Worm (Caenorhabditis elegans) whole organism, L4 larva: ENCODE measurements around the gene H01G02.3.

Experiments used
- D1046.2 ChIP-seq: fragments of 200-800 bp; sonication (Bioruptor generic); IDR thresholded peaks from 2 replicates; pipeline ENCODE4 v1.3.6; 2022; ENCODE audit warnings: missing genetic modification characterization, missing compliant biosample characterization
- F26F4.8 ChIP-seq: fragments of 200-800 bp; sonication (Bioruptor generic); conservative IDR thresholded peaks from 2 replicates; pipeline ENCODE4 v1.3.6; 2022; ENCODE audit warnings: missing genetic modification characterization, missing compliant biosample characterization
- F44E2.7 ChIP-seq: fragments of 200-800 bp; sonication (Bioruptor generic); IDR thresholded peaks from 2 replicates; pipeline ENCODE4 v2.1.2; 2022; ENCODE audit warnings: missing genetic modification characterization, missing compliant biosample characterization
- F49E8.2 ChIP-seq: sonication (generic microtip); optimal IDR thresholded peaks from 2 replicates; lab custom pipeline; 2016; ENCODE audit warnings: missing compliant biosample characterization, mild to moderate bottlenecking, missing genetic modification characterization, borderline replicate concordance
- T26A8.4 ChIP-seq: fragments of 200-800 bp; sonication (Bioruptor generic); IDR thresholded peaks from 2 replicates; pipeline ENCODE4 v1.3.6; 2022; ENCODE audit warnings: missing genetic modification characterization, missing compliant biosample characterization
- Y75B8A.6 ChIP-seq: fragments of 200-800 bp; sonication (Bioruptor generic); IDR thresholded peaks from 2 replicates; pipeline ENCODE4 v1.3.6; 2022; ENCODE audit warnings: missing genetic modification reagents, missing genetic modification characterization, missing compliant biosample characterization
- aha-1 ChIP-seq: fragments of 150-350 bp; peaks from one replicate; lab custom pipeline; 2014; ENCODE audit warnings: missing biosample characterization, missing genetic modification characterization
- attf-4 ChIP-seq: sonication (generic microtip); optimal IDR thresholded peaks from 3 replicates; lab custom pipeline; 2017; ENCODE audit warnings: missing biosample characterization, missing genetic modification characterization
- ceh-32 ChIP-seq: sonication (generic microtip); optimal IDR thresholded peaks from 2 replicates; lab custom pipeline; 2016; ENCODE audit warnings: mild to moderate bottlenecking, missing genetic modification characterization, missing compliant biosample characterization; ENCODE audit not compliant: poor library complexity
- ceh-82 ChIP-seq: sonication (generic microtip); optimal IDR thresholded peaks from 2 replicates; lab custom pipeline; 2017; ENCODE audit warnings: missing biosample characterization, missing genetic modification characterization
- ces-1 ChIP-seq: fragments of 150-350 bp; sonication (generic microtip); optimal IDR thresholded peaks from 4 replicates; lab custom pipeline; 2014; ENCODE audit warnings: missing biosample characterization, missing genetic modification reagents, missing genetic modification characterization
- cey-2 ChIP-seq: sonication (generic microtip); optimal IDR thresholded peaks from 3 replicates; lab custom pipeline; 2017; ENCODE audit warnings: missing genetic modification characterization, mild to moderate bottlenecking, missing compliant biosample characterization, antibody characterized with exemption, borderline replicate concordance; ENCODE audit not compliant: insufficient read depth
- daf-12 ChIP-seq: fragments of 150-350 bp; optimal IDR thresholded peaks from 2 replicates; lab custom pipeline; 2014; ENCODE audit warnings: missing biosample characterization, missing genetic modification reagents, missing genetic modification characterization
- daf-16 ChIP-seq, 3 experiments: sonication (generic microtip); optimal IDR thresholded peaks; 2 replicates each; lab custom pipeline; 2016 to 2017; ENCODE audit warnings: missing genetic modification characterization in 3 of 3, missing genetic modification reagents in 3 of 3, mild to moderate bottlenecking in 2 of 3, missing compliant biosample characterization in 2 of 3, missing biosample characterization in 1 of 3, moderate library complexity in 1 of 3
- dmd-9 ChIP-seq: fragments of 200-800 bp; sonication (Bioruptor generic); IDR thresholded peaks from 2 replicates; pipeline ENCODE4 v1.3.6; 2022; ENCODE audit warnings: missing genetic modification reagents, missing genetic modification characterization, missing compliant biosample characterization
- dpl-1 ChIP-seq: fragments of 150-350 bp; optimal IDR thresholded peaks from 2 replicates; lab custom pipeline; 2014; ENCODE audit warnings: missing biosample characterization, missing genetic modification reagents, missing genetic modification characterization
- fkh-10 ChIP-seq: fragments of 150-350 bp; optimal IDR thresholded peaks from 2 replicates; lab custom pipeline; 2014; ENCODE audit warnings: missing biosample characterization, missing genetic modification reagents, missing genetic modification characterization
- fos-1 ChIP-seq: fragments of 150-350 bp; optimal IDR thresholded peaks from 2 replicates; lab custom pipeline; 2014; ENCODE audit warnings: missing biosample characterization, missing genetic modification characterization
- hlh-30 ChIP-seq: sonication (generic microtip); optimal IDR thresholded peaks from 2 replicates; lab custom pipeline; 2017; ENCODE audit warnings: antibody characterized with exemption, mild to moderate bottlenecking, missing genetic modification characterization, missing compliant biosample characterization; ENCODE audit not compliant: insufficient read depth
- hmg-1.1 ChIP-seq: fragments of 200-800 bp; sonication (Bioruptor generic); IDR thresholded peaks from 2 replicates; pipeline ENCODE4 v1.3.6; 2022; ENCODE audit warnings: missing genetic modification reagents, missing genetic modification characterization, missing compliant biosample characterization
- lim-7 ChIP-seq: fragments of 200-800 bp; sonication (Bioruptor generic); IDR thresholded peaks from 2 replicates; pipeline ENCODE4 v1.3.6; 2022; ENCODE audit warnings: missing genetic modification characterization, missing compliant biosample characterization
- lin-1 ChIP-seq: fragments of 200-800 bp; sonication (Bioruptor generic); IDR thresholded peaks from 2 replicates; pipeline ENCODE4 v1.3.6; 2022; ENCODE audit warnings: missing genetic modification reagents, missing genetic modification characterization, missing compliant biosample characterization
- lin-13 ChIP-seq: fragments of 150-350 bp; optimal IDR thresholded peaks from 2 replicates; lab custom pipeline; 2014; ENCODE audit warnings: missing biosample characterization, missing genetic modification reagents, missing genetic modification characterization
- lin-39 ChIP-seq: fragments of 150-350 bp; optimal IDR thresholded peaks from 2 replicates; lab custom pipeline; 2014; ENCODE audit warnings: missing biosample characterization, missing genetic modification reagents, missing genetic modification characterization
- lsy-2 ChIP-seq, 2 experiments: fragments of 150-350 bp in 1 of 2; sonication (generic microtip) in 1 of 2; optimal IDR thresholded peaks; 2 replicates each; lab custom pipeline; 2014 to 2017; ENCODE audit warnings: missing biosample characterization in 2 of 2, missing genetic modification characterization in 2 of 2
- mes-2 ChIP-seq: sonication (generic microtip); optimal IDR thresholded peaks from 2 replicates; lab custom pipeline; 2016; ENCODE audit warnings: missing genotype, mild to moderate bottlenecking, missing genetic modification characterization, missing compliant biosample characterization; ENCODE audit not compliant: poor library complexity, severe bottlenecking
- nhr-11 ChIP-seq: fragments of 150-350 bp; optimal IDR thresholded peaks from 2 replicates; lab custom pipeline; 2014; ENCODE audit warnings: missing biosample characterization, missing genetic modification characterization
- nhr-237 ChIP-seq: sonication (generic microtip); optimal IDR thresholded peaks from 2 replicates; lab custom pipeline; 2017; ENCODE audit warnings: missing biosample characterization, missing genetic modification characterization
- nhr-42 ChIP-seq: fragments of 200-800 bp; sonication (Bioruptor generic); IDR thresholded peaks from 2 replicates; pipeline ENCODE4 v1.3.6; 2022; ENCODE audit warnings: missing genetic modification characterization, missing compliant biosample characterization
- nhr-6 ChIP-seq: fragments of 150-350 bp; optimal IDR thresholded peaks from 2 replicates; lab custom pipeline; 2014; ENCODE audit warnings: missing biosample characterization, missing genetic modification characterization
- pha-4 ChIP-seq, 2 experiments: fragments of 150-350 bp in 1 of 2; fragments of 200-800 bp in 1 of 2; sonication (Bioruptor generic) in 1 of 2; IDR thresholded peaks in 1 of 2; optimal IDR thresholded peaks in 1 of 2; 2 replicates each; pipeline versions ENCODE4 v1.3.6 to Lab custom; 2014 to 2022; ENCODE audit warnings: missing genetic modification characterization in 2 of 2, missing genetic modification reagents in 2 of 2, missing biosample characterization in 1 of 2, missing compliant biosample characterization in 1 of 2
- pqm-1 ChIP-seq: sonication (generic microtip); optimal IDR thresholded peaks from 2 replicates; lab custom pipeline; 2017; ENCODE audit warnings: missing biosample characterization, missing genetic modification characterization
- set-16 ChIP-seq: fragments of 200-800 bp; sonication (Bioruptor generic); IDR thresholded peaks from 2 replicates; pipeline ENCODE4 v1.3.6; 2022; ENCODE audit warnings: missing genetic modification reagents, missing genetic modification characterization, missing compliant biosample characterization
- snpc-1.2 ChIP-seq: fragments of 200-800 bp; sonication (Bioruptor generic); IDR thresholded peaks from 2 replicates; pipeline ENCODE4 v1.3.6; 2022; ENCODE audit warnings: missing genetic modification reagents, missing genetic modification characterization, missing compliant biosample characterization
- snpc-4 ChIP-seq: fragments of 150-350 bp; optimal IDR thresholded peaks from 2 replicates; lab custom pipeline; 2014; ENCODE audit warnings: missing biosample characterization, missing genetic modification characterization
- tag-97 ChIP-seq: fragments of 200-800 bp; sonication (Bioruptor generic); IDR thresholded peaks from 2 replicates; pipeline ENCODE4 v1.3.6; 2022; ENCODE audit warnings: missing genetic modification characterization, missing compliant biosample characterization
- tra-1 ChIP-seq: fragments of 200-800 bp; sonication (Bioruptor generic); IDR thresholded peaks from 2 replicates; pipeline ENCODE4 v1.3.6; 2022; ENCODE audit warnings: missing genetic modification reagents, missing genetic modification characterization, missing compliant biosample characterization
- unc-130 ChIP-seq: sonication (generic microtip); optimal IDR thresholded peaks from 2 replicates; lab custom pipeline; 2016; ENCODE audit warnings: missing genetic modification reagents, missing genetic modification characterization, missing compliant biosample characterization
- unc-62 ChIP-seq, 3 experiments: fragments of 150-350 bp in 1 of 3; sonication (generic microtip); optimal IDR thresholded peaks in 2 of 3; peaks in 1 of 3; 1 replicate in 1 of 3; 2 replicates in 2 of 3; lab custom pipeline; 2014 to 2017; ENCODE audit warnings: missing biosample characterization in 3 of 3, missing genetic modification characterization in 3 of 3, missing genetic modification reagents in 3 of 3, missing genotype in 1 of 3
- zfp-2 ChIP-seq: sonication (generic microtip); optimal IDR thresholded peaks from 2 replicates; lab custom pipeline; 2016; ENCODE audit warnings: mild to moderate bottlenecking, missing genetic modification characterization, missing compliant biosample characterization
- zfp-3 ChIP-seq: fragments of 200-800 bp; sonication (Bioruptor generic); conservative IDR thresholded peaks from 2 replicates; pipeline ENCODE4 v1.3.6; 2022; ENCODE audit warnings: missing genetic modification reagents, missing genetic modification characterization, missing compliant biosample characterization
- ztf-11 ChIP-seq: fragments of 150-350 bp; optimal IDR thresholded peaks from 2 replicates; lab custom pipeline; 2014; ENCODE audit warnings: missing biosample characterization, missing genetic modification characterization
- ztf-7 ChIP-seq: fragments of 150-350 bp; optimal IDR thresholded peaks from 2 replicates; lab custom pipeline; 2014; ENCODE audit warnings: missing biosample characterization, missing genetic modification characterization

H01G02.3 gene

DNA sequence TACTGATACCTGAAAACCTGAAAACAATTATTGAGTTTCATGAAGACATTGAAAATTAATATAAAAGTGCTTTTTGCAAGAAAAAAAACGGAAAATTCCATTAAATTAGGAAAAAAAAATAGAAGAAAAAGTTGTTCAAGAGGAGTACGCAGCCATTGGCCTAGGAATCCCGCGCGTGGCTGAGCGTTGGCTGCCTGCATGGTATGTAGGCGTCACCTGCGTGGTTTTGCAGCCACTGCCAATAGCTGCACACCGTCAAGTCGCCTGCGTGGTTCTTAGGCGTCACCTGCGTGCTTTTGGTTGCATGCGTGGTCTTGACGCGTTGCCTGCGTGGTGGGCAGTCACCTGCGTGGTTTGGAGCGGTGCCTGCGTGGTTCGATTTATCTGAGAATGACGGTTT lies 35.6 kb upstream of the H01G02.3 start, which contains the start of gene M117.6:
Gene M117.6, minus strand, starts transcription at position 101 of the 400 bp plus-strand sequence.
- TF ChIP-seq snpc-1.2 = 0 out of 2 replicates have a peak, but pooled peaks have one; percentile 16
- peak; percentile 53; the same call in 1 of the 2 replicates for TF ChIP-seq set-16

DNA sequence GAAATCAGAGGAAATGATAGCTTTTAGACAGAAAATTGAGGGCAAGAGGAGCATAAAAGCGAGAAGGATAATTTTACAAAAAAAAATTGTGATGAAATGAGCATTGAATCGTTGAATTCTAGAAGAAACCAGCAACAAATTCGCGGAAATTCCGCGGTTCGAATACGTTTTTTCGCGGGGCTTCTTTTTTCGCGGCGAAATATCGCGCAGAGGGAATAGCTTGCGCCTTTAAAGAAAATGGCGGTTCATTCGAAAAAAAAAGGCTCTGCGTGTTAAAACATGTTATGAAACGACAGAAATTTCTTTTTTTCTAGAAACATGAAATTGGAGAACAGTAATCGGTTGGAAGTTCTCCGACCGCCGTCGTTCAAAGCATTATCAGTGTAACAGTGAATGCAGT lies 30.1 kb upstream of the H01G02.3 start:
- TF ChIP-seq D1046.2 (GFP tag; lab: Robert Waterston, UW) (no peak), mes-2 (tag; lab: Kevin White, UChicago) (peak; percentile 55), lsy-2 (tag; optimal IDR thresholded peaks at IDR 0.05; lab: Kevin White, UChicago) (peak in 1 of 2 experiments; percentile 56), hlh-30 (tag; lab: Kevin White, UChicago) (peak; percentile 34), nhr-6 (peak; percentile 49), dpl-1 (GFP tag; lab: Kevin White, UChicago) (peak; percentile 87), aha-1 (tag; lab: Kevin White, UChicago) (peak; percentile 33), dmd-9 (GFP tag; lab: Robert Waterston, UW) (no peak), daf-16 (GFP tag; optimal IDR thresholded peaks at IDR 0.05; lab: Kevin White, UChicago) (no peak), daf-16 (tag; optimal IDR thresholded peaks at IDR 0.05; lab: Kevin White, UChicago) (peak; percentile 22), attf-4 (tag; lab: Kevin White, UChicago) (no peak), ztf-7 (tag; lab: Kevin White, UChicago) (no peak), unc-130 (GFP tag; lab: Kevin White, UChicago) (peak; percentile 45)

DNA sequence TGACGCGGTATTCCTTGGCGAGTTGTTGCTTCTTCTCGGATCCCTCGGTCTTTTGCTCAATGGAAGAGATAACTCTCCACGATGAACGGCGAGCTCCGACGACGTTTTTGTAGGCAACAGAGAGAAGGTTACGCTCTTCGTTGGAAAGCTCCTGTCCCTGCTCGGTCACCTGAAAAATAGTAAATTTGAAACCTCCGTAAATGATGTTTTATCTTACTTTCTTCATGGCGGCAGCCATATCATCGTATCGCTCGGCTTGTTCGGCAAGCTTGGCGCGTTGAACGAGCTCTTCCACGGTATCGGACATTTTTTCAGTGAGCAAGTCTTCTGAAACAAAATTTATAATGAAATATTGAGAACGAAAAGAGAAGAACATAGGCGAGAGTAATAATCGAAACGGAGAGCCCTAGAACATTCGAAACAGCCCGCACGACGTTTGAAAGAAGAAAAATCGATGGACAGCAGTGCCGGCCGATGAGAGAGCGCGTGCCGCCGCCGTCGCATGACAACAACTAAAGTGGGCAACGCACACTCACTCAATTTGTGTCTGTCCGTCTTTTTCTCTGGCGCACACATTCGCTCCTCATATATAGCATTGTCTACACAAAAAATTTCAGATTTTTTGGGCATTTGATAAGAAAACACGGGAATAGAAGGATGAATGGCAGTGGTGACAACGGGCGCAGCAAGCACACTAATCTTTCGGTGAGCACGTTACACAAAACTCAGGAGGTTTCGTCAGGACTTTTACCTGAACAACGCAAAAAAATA lies 29.4 kb upstream of the H01G02.3 start, which contains the start of the genes par-5 and M117.3:
Gene par-5, minus strand, starts transcription at position 334 of the 771 bp plus-strand sequence.
Gene M117.3, plus strand, starts transcription at position 616 of the 771 bp plus-strand sequence.
- no peak for TF ChIP-seq D1046.2 (GFP tag; lab: Robert Waterston, UW)
- TF ChIP-seq F49E8.2 (tag; lab: Kevin White, UChicago) = no peak
- TF ChIP-seq F44E2.7 (GFP tag; lab: Robert Waterston, UW) = peak; percentile 71; the same call in 1 of the 2 replicates
- no peak for TF ChIP-seq F26F4.8 (GFP tag; lab: Robert Waterston, UW)
- TF ChIP-seq fos-1 = no peak
- TF ChIP-seq ces-1 (GFP tag; lab: Kevin White, UChicago) = peak; percentile 10
- TF ChIP-seq Y75B8A.6 (GFP tag; lab: Robert Waterston, UW) = no peak
- no peak for TF ChIP-seq tag-97 (GFP tag; lab: Robert Waterston, UW)
- peak; percentile 68 for TF ChIP-seq lin-1 (GFP tag; lab: Robert Waterston, UW)
- no peak for TF ChIP-seq daf-16 (GFP tag; optimal IDR thresholded peaks at IDR 0.05; lab: Kevin White, UChicago)
- TF ChIP-seq daf-16 (tag; optimal IDR thresholded peaks at IDR 0.05; lab: Kevin White, UChicago) = peak; percentile 63
- no peak for TF ChIP-seq cey-2 (tag; lab: Kevin White, UChicago)
- TF ChIP-seq nhr-11 = peak; percentile 76
- TF ChIP-seq dmd-9 (GFP tag; lab: Robert Waterston, UW) = no peak
- no peak for TF ChIP-seq daf-12 (tag; lab: Kevin White, UChicago)
- TF ChIP-seq ceh-32 (tag; lab: Kevin White, UChicago) = no peak
- TF ChIP-seq zfp-2 (tag; lab: Kevin White, UChicago) = no peak
- no peak for TF ChIP-seq ztf-11
- TF ChIP-seq pqm-1 (tag; lab: Kevin White, UChicago) = peak; percentile 48
- no peak for TF ChIP-seq ceh-82 (tag; lab: Kevin White, UChicago)
- TF ChIP-seq hmg-1.1 (GFP tag; lab: Robert Waterston, UW) = peak; percentile 81
- peak; percentile 60 for TF ChIP-seq pha-4 (GFP tag; IDR thresholded peaks at IDR 0.05; lab: Robert Waterston, UW)
- TF ChIP-seq pha-4 (tag; optimal IDR thresholded peaks at IDR 0.05; lab: Kevin White, UChicago) = no peak
- peak; percentile 68 for TF ChIP-seq fkh-10 (GFP tag; lab: Kevin White, UChicago)
- peak; percentile 53 for TF ChIP-seq T26A8.4 (GFP tag; lab: Robert Waterston, UW)
- TF ChIP-seq tra-1 = no peak; the same call in 1 of the 2 replicates
- no peak for TF ChIP-seq snpc-4 (tag; lab: Kevin White, UChicago)
- TF ChIP-seq aha-1 (tag; lab: Kevin White, UChicago) = peak; percentile 87
- peak in 1 of 2 experiments; percentile 95 for TF ChIP-seq unc-62 (GFP tag; optimal IDR thresholded peaks at IDR 0.05 in 1 of 2; lab: Kevin White, UChicago)
- no peak for TF ChIP-seq unc-62 (tag; optimal IDR thresholded peaks at IDR 0.05; lab: Kevin White, UChicago)
- TF ChIP-seq nhr-6 = peak; percentile 24
- TF ChIP-seq nhr-237 (tag; lab: Kevin White, UChicago) = no peak
- TF ChIP-seq hlh-30 (tag; lab: Kevin White, UChicago) = peak; percentile 98
- TF ChIP-seq lin-39 (tag; lab: Kevin White, UChicago) = no peak
- peak; percentile 51 for TF ChIP-seq lin-13 (GFP tag; lab: Kevin White, UChicago)
- 0 out of 2 replicates have a peak, but pooled peaks have one; percentile 38 for TF ChIP-seq zfp-3
- no peak for TF ChIP-seq nhr-42
- TF ChIP-seq lim-7 (GFP tag; lab: Robert Waterston, UW) = peak; percentile 64
